Fruit fly (Drosophila melanogaster): ENCODE results near the gene CG45060.

The CG45060 gene

dm6 chrX:9909384-9909783 is 41.0 kb upstream of the CG45060 start (continued):
- TF ChIP-seq CG15601 (tag; optimal IDR thresholded peaks at IDR 0.05) (no peak), bab2 (GFP tag; optimal IDR thresholded peaks at IDR 0.05) (no peak), kni (GFP tag; optimal IDR thresholded peaks at IDR 0.05) (no peak), Mad (GFP tag; optimal IDR thresholded peaks at IDR 0.05) (no peak), CG8388 (GFP tag; optimal IDR thresholded peaks at IDR 0.05) (no peak), danr (GFP tag; IDR thresholded peaks at IDR 0.05) (no peak), Tbp (GFP tag; optimal IDR thresholded peaks at IDR 0.05) (no peak), chm (GFP tag; IDR thresholded peaks at IDR 0.05) (no peak), Lpt (GFP tag; optimal IDR thresholded peaks at IDR 0.05) (no peak), sima (GFP tag; optimal IDR thresholded peaks at IDR 0.05) (no peak), CG2199 (GFP tag; IDR thresholded peaks at IDR 0.05) (no peak), zfh1 (GFP tag; IDR thresholded peaks at IDR 0.05) (no peak), cg (GFP tag; optimal IDR thresholded peaks at IDR 0.05) (no peak), mld (GFP tag; IDR thresholded peaks at IDR 0.05; ENCODE audit: partially characterized antibody) (no peak), CG9609 (GFP tag; optimal IDR thresholded peaks at IDR 0.05) (no peak), CG11695 (GFP tag; IDR thresholded peaks at IDR 0.05) (no peak), CG34422 (GFP tag; IDR thresholded peaks at IDR 0.05) (no peak)

dm6 chrX:9899535-9900179 is 31.3 kb upstream of the CG45060 start, which contains the start of gene CG15249:
Gene CG15249 (minus strand): TSS chrX:9899585.
- peak; percentile 5 for TF ChIP-seq CG9727 (GFP tag; optimal IDR thresholded peaks at IDR 0.05)
- TF ChIP-seq CG4282 (GFP tag; optimal IDR thresholded peaks at IDR 0.05): no peak
- peak; percentile 51 for TF ChIP-seq Asciz (GFP tag; optimal IDR thresholded peaks at IDR 0.05)
- peak; percentile 42 for TF ChIP-seq cwo (GFP tag; optimal IDR thresholded peaks at IDR 0.05)
- no peak for TF ChIP-seq D (optimal IDR thresholded peaks at IDR 0.05)
- peak; percentile 56 for TF ChIP-seq D (GFP tag; optimal IDR thresholded peaks at IDR 0.05)
- TF ChIP-seq CG6272 (GFP tag; IDR thresholded peaks at IDR 0.05): no peak
- no peak for TF ChIP-seq gt (GFP tag; IDR thresholded peaks at IDR 0.05)
- TF ChIP-seq CG4617 (GFP tag; optimal IDR thresholded peaks at IDR 0.05; ENCODE audit: borderline replicate concordance): no peak
- TF ChIP-seq Dref (GFP tag; IDR thresholded peaks at IDR 0.05): no peak
- peak; percentile 53 for TF ChIP-seq Hr3 (GFP tag; optimal IDR thresholded peaks at IDR 0.05)
- peak; percentile 50 for TF ChIP-seq tap (tag; optimal IDR thresholded peaks at IDR 0.05)
- peak; percentile 76 for TF ChIP-seq CG31441 (GFP tag; IDR thresholded peaks at IDR 0.05)
- TF ChIP-seq CG12769 (tag; optimal IDR thresholded peaks at IDR 0.05): no peak
- peak; percentile 49; the same call in 1 of the 3 replicates for TF ChIP-seq so (GFP tag; IDR thresholded peaks at IDR 0.05)
- peak; percentile 29 for TF ChIP-seq CG3407 (GFP tag; optimal IDR thresholded peaks at IDR 0.05)
- TF ChIP-seq Spps (tag; optimal IDR thresholded peaks at IDR 0.05): peak; percentile 35
- no peak for TF ChIP-seq HLH54F (GFP tag; optimal IDR thresholded peaks at IDR 0.05)
- no peak for TF ChIP-seq CG12744 (GFP tag; optimal IDR thresholded peaks at IDR 0.05)
- peak; percentile 29 for TF ChIP-seq Dek (tag; optimal IDR thresholded peaks at IDR 0.05)
- TF ChIP-seq CG1832 (GFP tag; optimal IDR thresholded peaks at IDR 0.05): no peak
- no peak for TF ChIP-seq az2 (GFP tag; optimal IDR thresholded peaks at IDR 0.05)
- TF ChIP-seq Hr78 (GFP tag; optimal IDR thresholded peaks at IDR 0.05): peak in 1 of 2 experiments; percentile 8
- no peak for TF ChIP-seq p53 (GFP tag; optimal IDR thresholded peaks at IDR 0.05)
- TF ChIP-seq CG18599 (GFP tag; optimal IDR thresholded peaks at IDR 0.05): peak; percentile 49
- no peak for TF ChIP-seq cg (GFP tag; optimal IDR thresholded peaks at IDR 0.05)
- TF ChIP-seq tin (GFP tag; optimal IDR thresholded peaks at IDR 0.05): peak; percentile 3
- peak; percentile 21; the same call in 1 of the 2 replicates for TF ChIP-seq CG10366 (GFP tag; IDR thresholded peaks at IDR 0.05)
- peak; percentile 66 for TF ChIP-seq Blimp-1 (GFP tag; optimal IDR thresholded peaks at IDR 0.05)
- peak; percentile 75 for TF ChIP-seq CG7839 (tag; optimal IDR thresholded peaks at IDR 0.05)
- no peak for TF ChIP-seq Rfx (GFP tag; IDR thresholded peaks at IDR 0.05)
- peak; percentile 46 for TF ChIP-seq nmo (GFP tag; optimal IDR thresholded peaks at IDR 0.05)
- TF ChIP-seq lola (GFP tag; optimal IDR thresholded peaks at IDR 0.05): peak in 1 of 3 experiments; percentile 64
- peak; percentile 54 for TF ChIP-seq CG17359 (tag; optimal IDR thresholded peaks at IDR 0.05)

Data from whole organism, embryonic.